Worm (Caenorhabditis elegans) whole organism, mixed stage, embryonic: ENCODE data around the gene F32D1.8.

Experiments used
- lin-13 ChIP-seq: fragments of 150-350 bp; optimal IDR thresholded peaks from 2 replicates; lab custom pipeline; 2014; ENCODE audit warnings: missing biosample characterization, missing genetic modification characterization
- lin-32 ChIP-seq: fragments of 200-800 bp; sonication (Bioruptor generic); optimal IDR thresholded peaks from 2 replicates; lab custom pipeline; 2018; ENCODE audit warnings: mild to moderate bottlenecking, missing genetic modification characterization, missing compliant biosample characterization
- lsy-2 ChIP-seq: fragments of 150-350 bp; optimal IDR thresholded peaks from 2 replicates; lab custom pipeline; 2014; ENCODE audit warnings: missing biosample characterization, missing genetic modification characterization
- mab-5 ChIP-seq: fragments of 150-350 bp; optimal IDR thresholded peaks from 2 replicates; lab custom pipeline; 2014; ENCODE audit warnings: missing biosample characterization, missing genetic modification characterization
- nhr-12 ChIP-seq: fragments of 150-350 bp; optimal IDR thresholded peaks from 2 replicates; lab custom pipeline; 2014; ENCODE audit warnings: missing biosample characterization, missing genetic modification characterization
- nhr-237 ChIP-seq: fragments of 150-350 bp; optimal IDR thresholded peaks from 2 replicates; lab custom pipeline; 2014; ENCODE audit warnings: missing biosample characterization, missing genetic modification characterization
- nhr-28 ChIP-seq: fragments of 150-350 bp; optimal IDR thresholded peaks from 2 replicates; lab custom pipeline; 2014; ENCODE audit warnings: missing biosample characterization, missing genetic modification characterization
- sem-2 ChIP-seq: fragments of 200-800 bp; sonication (Bioruptor generic); optimal IDR thresholded peaks from 2 replicates; lab custom pipeline; 2018; ENCODE audit warnings: mild to moderate bottlenecking, missing genetic modification characterization, missing compliant biosample characterization
- snpc-4 ChIP-seq: fragments of 150-350 bp; optimal IDR thresholded peaks from 2 replicates; lab custom pipeline; 2014; ENCODE audit warnings: missing biosample characterization, missing genetic modification characterization
- unc-62 ChIP-seq: fragments of 150-350 bp; optimal IDR thresholded peaks from 2 replicates; lab custom pipeline; 2014; ENCODE audit warnings: missing biosample characterization, missing genetic modification reagents, missing genetic modification characterization
- ztf-11 ChIP-seq: fragments of 150-350 bp; optimal IDR thresholded peaks from 2 replicates; lab custom pipeline; 2014; ENCODE audit warnings: missing biosample characterization, missing genetic modification characterization

DNA sequence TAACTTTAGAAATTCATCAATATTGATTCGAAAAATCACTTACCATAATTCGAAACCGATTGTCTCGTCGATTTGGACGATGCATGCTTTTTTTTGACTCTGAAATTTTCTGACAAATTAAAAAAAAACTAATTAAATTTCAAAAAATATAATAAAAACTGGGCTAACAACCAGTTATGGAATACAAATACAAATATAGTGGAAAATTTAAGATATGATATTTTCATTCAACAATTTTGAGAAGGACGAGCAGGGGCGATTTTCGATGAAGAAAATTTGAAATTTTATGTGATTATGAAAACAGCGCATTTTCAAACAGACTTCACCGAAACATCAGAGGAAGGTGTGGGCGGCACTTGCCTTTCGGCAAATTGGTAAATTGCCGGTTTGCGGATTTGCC, 4.8 kb upstream of the F32D1.8 start, which contains the start of gene F13A2.1:
- TF ChIP-seq lin-32 (GFP tag; lab: Kevin White, UChicago) (no peak), unc-62 (GFP tag; lab: Kevin White, UChicago) (no peak), snpc-4 (tag; lab: Kevin White, UChicago) (no peak), sem-2 (GFP tag; lab: Kevin White, UChicago) (no peak), ztf-11 (tag; lab: Kevin White, UChicago) (no peak), nhr-28 (tag; lab: Kevin White, UChicago) (no peak), nhr-237 (tag; lab: Kevin White, UChicago) (no peak), mab-5 (no peak), lin-13 (tag; lab: Kevin White, UChicago) (no peak), lsy-2 (no peak), nhr-12 (no peak)
